Fruit fly (Drosophila melanogaster) whole organism, pupa: ENCODE measurements around the gene Atg18a.

Experiments
- CG12605 ChIP-seq: fragments of 200-800 bp; sonication (Bioruptor generic); IDR thresholded peaks from 2 replicates; pipeline ENCODE4 v1.3.6; 2022; ENCODE audit warnings: missing biosample characterization, missing genetic modification characterization
- CG13204 ChIP-seq: fragments of 200-800 bp; sonication (Bioruptor generic); optimal IDR thresholded peaks from 2 replicates; lab custom pipeline; 2018; ENCODE audit warnings: missing biosample characterization, mild to moderate bottlenecking, missing genetic modification characterization, moderate library complexity
- CG15710 ChIP-seq: fragments of 200-800 bp; sonication (Bioruptor generic); optimal IDR thresholded peaks from 2 replicates; lab custom pipeline; 2018; ENCODE audit warnings: missing biosample characterization, mild to moderate bottlenecking, missing genetic modification characterization, moderate library complexity
- CG17806 ChIP-seq: fragments of 200-800 bp; sonication (Bioruptor generic); optimal IDR thresholded peaks from 2 replicates; lab custom pipeline; 2018; ENCODE audit warnings: missing biosample characterization, mild to moderate bottlenecking, missing genetic modification characterization, moderate library complexity
- D1 ChIP-seq: fragments of 200-800 bp; sonication (Bioruptor generic); optimal IDR thresholded peaks from 2 replicates; lab custom pipeline; 2018; ENCODE audit warnings: missing biosample characterization, mild to moderate bottlenecking, missing genetic modification characterization, moderate library complexity
- EcR ChIP-seq: fragments of 200-800 bp; sonication (Bioruptor generic); optimal IDR thresholded peaks from 3 replicates; lab custom pipeline; 2019; ENCODE audit warnings: missing biosample characterization, missing genetic modification characterization, mild to moderate bottlenecking, moderate library complexity, missing genetic modification reagents
- Ets98B ChIP-seq: fragments of 200-800 bp; sonication (Bioruptor generic); IDR thresholded peaks from 2 replicates; pipeline ENCODE4 v1.3.6; 2022; ENCODE audit warnings: missing biosample characterization, missing genetic modification characterization
- Pif1B ChIP-seq: fragments of 200-800 bp; sonication (Bioruptor generic); optimal IDR thresholded peaks from 3 replicates; lab custom pipeline; 2016; ENCODE audit warnings: missing biosample characterization, missing genetic modification characterization
- Snoo ChIP-seq: fragments of 200-800 bp; sonication (Bioruptor generic); optimal IDR thresholded peaks from 3 replicates; lab custom pipeline; 2017; ENCODE audit warnings: missing biosample characterization, mild to moderate bottlenecking, missing genetic modification characterization, inconsistent platforms
- fd96Ca ChIP-seq: fragments of 200-800 bp; sonication (Bioruptor generic); IDR thresholded peaks from 3 replicates; pipeline ENCODE4 v1.3.6; 2022; ENCODE audit warnings: missing biosample characterization, missing genetic modification characterization

dm6 chr3L:8155324-8155723, 31.3 kb upstream of the Atg18a start:
- TF ChIP-seq D1, result no peak
- no peak for TF ChIP-seq EcR (GFP tag; lab: Kevin White, UChicago)
- no peak for TF ChIP-seq CG12605 (GFP tag; lab: Robert Waterston, UW)
- no peak for TF ChIP-seq Ets98B (GFP tag; lab: Robert Waterston, UW)
- TF ChIP-seq fd96Ca (GFP tag; lab: Robert Waterston, UW), result no peak
- no peak for TF ChIP-seq CG13204
- TF ChIP-seq Snoo (tag; lab: Kevin White, UChicago), result no peak
- TF ChIP-seq Pif1B (GFP tag; lab: Kevin White, UChicago), result no peak
- TF ChIP-seq CG17806 (tag; lab: Kevin White, UChicago), result no peak
- TF ChIP-seq CG15710 (tag; lab: Kevin White, UChicago), result no peak
